Worm (Caenorhabditis elegans): ENCODE measurements around the gene nhr-206.

DNA sequence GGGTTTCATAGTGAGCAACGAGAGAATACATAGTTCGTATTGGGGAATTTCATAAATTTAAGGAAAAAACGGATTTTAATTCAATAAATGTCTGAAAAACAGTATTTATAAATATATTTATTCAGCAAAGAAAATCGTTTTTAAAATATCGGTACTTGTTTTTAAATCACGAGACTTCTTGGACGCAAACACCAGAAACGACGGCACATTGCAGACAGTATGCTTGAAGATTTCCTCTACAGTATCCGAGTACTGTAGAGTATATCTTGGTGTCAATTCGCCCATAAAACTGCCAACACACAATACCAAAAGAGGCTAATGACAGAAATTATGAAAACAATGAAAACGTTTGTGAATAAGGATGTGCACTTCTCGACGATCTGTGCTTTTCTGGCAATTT, 25.9 kb upstream of the nhr-206 start:
- no peak for TF ChIP-seq flt-1 (GFP tag; IDR thresholded peaks at IDR 0.05)
- no peak for TF ChIP-seq tab-1 (GFP tag; IDR thresholded peaks at IDR 0.05)
- no peak for TF ChIP-seq ztf-29 (GFP tag; IDR thresholded peaks at IDR 0.05)
- TF ChIP-seq med-1 (GFP tag; optimal IDR thresholded peaks at IDR 0.05; ENCODE audit: insufficient read depth) = no peak
- TF ChIP-seq ref-1 (GFP tag; conservative IDR thresholded peaks at IDR 0.05) = no peak
- no peak for TF ChIP-seq ztf-23 (GFP tag; IDR thresholded peaks at IDR 0.05)
- no peak for TF ChIP-seq cog-1 (tag; optimal IDR thresholded peaks at IDR 0.05)
- no peak for TF ChIP-seq T22C8.4 (GFP tag; IDR thresholded peaks at IDR 0.05)
